Fruit fly (Drosophila melanogaster) whole organism, prepupa: ENCODE measurements around the gene CG9676.

Experiments used
- Blimp-1 ChIP-seq: fragments of 200-800 bp; sonication (Bioruptor generic); optimal IDR thresholded peaks from 3 replicates; lab custom pipeline; 2017; ENCODE audit warnings: missing biosample characterization, missing genetic modification characterization, mild to moderate bottlenecking, moderate library complexity, missing genetic modification reagents
- CG10669 ChIP-seq: fragments of 200-800 bp; sonication (Bioruptor generic); optimal IDR thresholded peaks from 3 replicates; lab custom pipeline; 2018; ENCODE audit warnings: missing biosample characterization, mild to moderate bottlenecking, missing genetic modification characterization, moderate library complexity
- CG11294 ChIP-seq: fragments of 200-800 bp; sonication (Bioruptor generic); IDR thresholded peaks from 2 replicates; pipeline ENCODE4 v1.3.6; 2022; ENCODE audit warnings: missing biosample characterization, missing genetic modification characterization
- CG11902 ChIP-seq: fragments of 200-800 bp; sonication (Bioruptor generic); optimal IDR thresholded peaks from 3 replicates; lab custom pipeline; 2016; ENCODE audit warnings: missing biosample characterization, missing genetic modification characterization
- CG15336 ChIP-seq: fragments of 200-800 bp; sonication (Bioruptor generic); IDR thresholded peaks from 2 replicates; pipeline ENCODE4 v1.3.6; 2022; ENCODE audit warnings: missing biosample characterization, missing genetic modification characterization
- CG1621 ChIP-seq: fragments of 200-800 bp; sonication (Bioruptor generic); optimal IDR thresholded peaks from 3 replicates; lab custom pipeline; 2018; ENCODE audit warnings: missing biosample characterization, mild to moderate bottlenecking, missing genetic modification characterization
- CG3032 ChIP-seq: fragments of 200-800 bp; optimal IDR thresholded peaks from 2 replicates; lab custom pipeline; 2019; ENCODE audit warnings: missing biosample characterization, mild to moderate bottlenecking, missing genetic modification characterization, moderate library complexity
- CG32006 ChIP-seq: fragments of 200-800 bp; sonication (Bioruptor generic); optimal IDR thresholded peaks from 3 replicates; lab custom pipeline; 2017; ENCODE audit warnings: missing biosample characterization, mild to moderate bottlenecking, missing genetic modification characterization
- CG34406 ChIP-seq: fragments of 200-800 bp; sonication (Bioruptor generic); optimal IDR thresholded peaks from 3 replicates; lab custom pipeline; 2016; ENCODE audit warnings: missing biosample characterization, missing genetic modification characterization
- CG3919 ChIP-seq: fragments of 200-800 bp; sonication (Bioruptor generic); optimal IDR thresholded peaks from 3 replicates; lab custom pipeline; 2016; ENCODE audit warnings: missing biosample characterization, missing genetic modification characterization
- CG6163 ChIP-seq: fragments of 200-800 bp; sonication (Bioruptor generic); IDR thresholded peaks from 3 replicates; pipeline ENCODE4 v1.3.6; 2022; ENCODE audit warnings: missing biosample characterization, missing genetic modification characterization
- CG6854 ChIP-seq: fragments of 200-800 bp; sonication (Bioruptor generic); optimal IDR thresholded peaks from 2 replicates; lab custom pipeline; 2017; ENCODE audit warnings: missing biosample characterization, mild to moderate bottlenecking, missing genetic modification characterization
- CG8119 ChIP-seq: fragments of 200-800 bp; sonication (Bioruptor generic); IDR thresholded peaks from 3 replicates; pipeline ENCODE4 v1.3.6; 2022; ENCODE audit warnings: missing biosample characterization, missing genetic modification characterization
- CG8319 ChIP-seq: fragments of 200-800 bp; sonication (Bioruptor generic); optimal IDR thresholded peaks from 3 replicates; lab custom pipeline; 2016; ENCODE audit warnings: missing biosample characterization, missing genetic modification characterization
- CG8632 ChIP-seq: fragments of 200-800 bp; sonication (Bioruptor generic); optimal IDR thresholded peaks from 3 replicates; lab custom pipeline; 2016; ENCODE audit warnings: missing biosample characterization, missing genetic modification characterization
- CG9139 ChIP-seq: fragments of 200-800 bp; sonication (Bioruptor generic); optimal IDR thresholded peaks from 3 replicates; lab custom pipeline; 2017; ENCODE audit warnings: missing biosample characterization, mild to moderate bottlenecking, missing genetic modification characterization
- Eip75B ChIP-seq: fragments of 200-800 bp; sonication (Bioruptor generic); optimal IDR thresholded peaks from 3 replicates; lab custom pipeline; 2016; ENCODE audit warnings: missing biosample characterization, missing genetic modification characterization
- Eip78C ChIP-seq: fragments of 200-800 bp; sonication (Bioruptor generic); peaks from one replicate; lab custom pipeline; 2016; ENCODE audit warnings: missing biosample characterization, missing genetic modification characterization
- Eip93F ChIP-seq: fragments of 200-800 bp; sonication (Bioruptor generic); optimal IDR thresholded peaks from 2 replicates; lab custom pipeline; 2016; ENCODE audit warnings: missing biosample characterization, mild to moderate bottlenecking, missing genetic modification characterization
- Ets21C ChIP-seq: fragments of 200-800 bp; sonication (Bioruptor generic); optimal IDR thresholded peaks from 3 replicates; lab custom pipeline; 2016; ENCODE audit warnings: missing biosample characterization, missing genetic modification characterization
- Ets96B ChIP-seq: fragments of 200-800 bp; optimal IDR thresholded peaks from 2 replicates; lab custom pipeline; 2019; ENCODE audit warnings: missing biosample characterization, mild to moderate bottlenecking, missing genetic modification characterization, moderate library complexity
- Hr39 ChIP-seq: fragments of 200-800 bp; sonication (Bioruptor generic); optimal IDR thresholded peaks from 2 replicates; lab custom pipeline; 2016; ENCODE audit warnings: missing biosample characterization, missing genetic modification characterization
- Hr4 ChIP-seq: fragments of 200-800 bp; sonication (Bioruptor generic); optimal IDR thresholded peaks from 3 replicates; lab custom pipeline; 2016; ENCODE audit warnings: missing biosample characterization, missing genetic modification characterization
- Lpt ChIP-seq: fragments of 200-800 bp; sonication (Bioruptor generic); optimal IDR thresholded peaks from 3 replicates; lab custom pipeline; 2016; ENCODE audit warnings: missing biosample characterization, missing genetic modification characterization
- Met ChIP-seq: fragments of 200-800 bp; sonication (Bioruptor generic); optimal IDR thresholded peaks from 3 replicates; lab custom pipeline; 2016; ENCODE audit warnings: missing biosample characterization, missing genetic modification characterization
- OdsH ChIP-seq: fragments of 200-800 bp; sonication (Bioruptor generic); optimal IDR thresholded peaks from 3 replicates; lab custom pipeline; 2016; ENCODE audit warnings: missing biosample characterization, missing genetic modification characterization
- Smox ChIP-seq: fragments of 200-800 bp; sonication (Bioruptor generic); optimal IDR thresholded peaks from 3 replicates; lab custom pipeline; 2016; ENCODE audit warnings: missing biosample characterization, missing genetic modification characterization
- Sox14 ChIP-seq: fragments of 200-800 bp; sonication (Bioruptor generic); optimal IDR thresholded peaks from 3 replicates; lab custom pipeline; 2016; ENCODE audit warnings: missing biosample characterization, missing genetic modification characterization
- Sox15 ChIP-seq: fragments of 200-800 bp; sonication (Bioruptor generic); optimal IDR thresholded peaks from 3 replicates; lab custom pipeline; 2016; ENCODE audit warnings: missing biosample characterization, missing genetic modification characterization
- cyc ChIP-seq: fragments of 200-800 bp; sonication (Bioruptor generic); optimal IDR thresholded peaks from 3 replicates; lab custom pipeline; 2016; ENCODE audit warnings: missing biosample characterization, missing genetic modification characterization
- dac ChIP-seq: fragments of 200-800 bp; sonication (Bioruptor generic); optimal IDR thresholded peaks from 2 replicates; lab custom pipeline; 2017; ENCODE audit warnings: missing biosample characterization, mild to moderate bottlenecking, missing genetic modification characterization
- dsx ChIP-seq: fragments of 200-800 bp; optimal IDR thresholded peaks from 3 replicates; lab custom pipeline; 2019; ENCODE audit warnings: missing biosample characterization, mild to moderate bottlenecking, missing genetic modification characterization, moderate library complexity; ENCODE audit not compliant: poor library complexity, severe bottlenecking
- eg ChIP-seq: fragments of 200-800 bp; sonication (Bioruptor generic); IDR thresholded peaks from 3 replicates; pipeline ENCODE4 v1.3.6; 2022; ENCODE audit warnings: missing biosample characterization, missing genetic modification characterization
- esn ChIP-seq: fragments of 200-800 bp; sonication (Bioruptor generic); optimal IDR thresholded peaks from 2 replicates; lab custom pipeline; 2016; ENCODE audit warnings: missing biosample characterization, mild to moderate bottlenecking, missing genetic modification characterization, moderate library complexity
- fd59A ChIP-seq: fragments of 200-800 bp; sonication (Bioruptor generic); optimal IDR thresholded peaks from 2 replicates; lab custom pipeline; 2017; ENCODE audit warnings: missing biosample characterization, mild to moderate bottlenecking, missing genetic modification characterization, missing genetic modification reagents
- fkh ChIP-seq: fragments of 200-800 bp; sonication (Bioruptor generic); optimal IDR thresholded peaks from 3 replicates; lab custom pipeline; 2017; ENCODE audit warnings: missing biosample characterization, mild to moderate bottlenecking, missing genetic modification characterization, moderate library complexity
- lz ChIP-seq: fragments of 200-800 bp; sonication (Bioruptor generic); optimal IDR thresholded peaks from 3 replicates; lab custom pipeline; 2016; ENCODE audit warnings: missing biosample characterization, missing genetic modification characterization
- pdm3 ChIP-seq: fragments of 200-800 bp; sonication (Bioruptor generic); optimal IDR thresholded peaks from 3 replicates; lab custom pipeline; 2016; ENCODE audit warnings: missing biosample characterization, missing genetic modification characterization
- salr ChIP-seq, 2 experiments: fragments of 200-800 bp; sonication (Bioruptor generic); optimal IDR thresholded peaks; 3 replicates each; lab custom pipeline; 2016 to 2018; ENCODE audit warnings: missing biosample characterization in 2 of 2, missing genetic modification characterization in 2 of 2, mild to moderate bottlenecking in 1 of 2
- spab ChIP-seq: fragments of 200-800 bp; sonication (Bioruptor generic); optimal IDR thresholded peaks from 2 replicates; lab custom pipeline; 2017; ENCODE audit warnings: missing biosample characterization, mild to moderate bottlenecking, missing genetic modification characterization, missing genetic modification reagents
- ss ChIP-seq, 2 experiments: fragments of 200-800 bp; sonication (Bioruptor generic); optimal IDR thresholded peaks; 2 replicates in 1 of 2; 3 replicates in 1 of 2; lab custom pipeline; 2017 to 2018; ENCODE audit warnings: mild to moderate bottlenecking in 2 of 2, missing biosample characterization in 2 of 2, missing genetic modification characterization in 2 of 2, moderate library complexity in 1 of 2
- svp ChIP-seq: fragments of 200-800 bp; sonication (Bioruptor generic); peaks from one replicate; lab custom pipeline; 2016; ENCODE audit warnings: missing biosample characterization, missing genetic modification characterization
- topi ChIP-seq: fragments of 200-800 bp; sonication (Bioruptor generic); optimal IDR thresholded peaks from 3 replicates; lab custom pipeline; 2016; ENCODE audit warnings: missing biosample characterization, missing genetic modification characterization

Gene CG9676

DNA sequence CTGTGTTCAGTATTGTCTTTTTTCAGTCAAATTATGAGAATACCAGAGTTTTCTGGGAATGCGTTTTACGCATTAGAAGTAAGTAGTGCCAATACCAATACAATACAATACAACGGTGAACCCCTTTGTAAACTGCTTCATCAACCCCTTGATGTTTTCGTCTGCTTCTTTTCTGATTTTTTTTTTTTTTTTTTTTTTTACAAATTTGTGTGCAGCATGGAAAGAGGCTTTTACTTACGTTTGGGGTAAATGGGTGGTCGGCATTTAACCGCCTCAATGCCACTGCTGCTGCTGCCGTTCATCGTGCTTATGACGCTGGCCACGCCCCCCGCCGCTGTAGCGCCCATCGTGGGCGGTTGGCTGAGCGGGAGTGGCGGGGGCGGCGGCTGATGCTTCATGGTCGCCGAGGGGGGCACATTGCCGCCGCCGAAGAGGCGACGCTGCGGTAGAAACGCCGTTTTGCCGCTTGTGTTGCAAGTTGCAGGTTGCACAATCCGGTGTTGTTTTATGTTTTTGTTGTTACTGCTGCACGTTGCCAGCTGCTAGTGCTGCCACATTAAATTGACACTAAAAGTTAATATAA, 6.1 kb downstream of the CG9676 start:
- TF ChIP-seq Blimp-1 (no peak), ss (GFP tag; optimal IDR thresholded peaks at IDR 0.05; lab: Kevin White, UChicago) (no peak), CG15336 (no peak), topi (GFP tag; lab: Kevin White, UChicago) (no peak), lz (GFP tag; lab: Kevin White, UChicago) (no peak), spab (no peak), CG10669 (GFP tag; lab: Kevin White, UChicago) (no peak), Ets96B (tag; lab: Kevin White, UChicago) (no peak), CG6854 (GFP tag; lab: Kevin White, UChicago) (no peak), CG8632 (GFP tag; lab: Kevin White, UChicago) (no peak), Met (no peak), CG3919 (GFP tag; lab: Kevin White, UChicago) (no peak), Eip75B (no peak), CG11294 (no peak), CG3032 (tag; lab: Kevin White, UChicago) (no peak), CG1621 (tag; lab: Kevin White, UChicago) (no peak), CG8119 (GFP tag; lab: Robert Waterston, UW) (no peak)
- TF ChIP-seq, all 60 proteins: peak for 0

DNA sequence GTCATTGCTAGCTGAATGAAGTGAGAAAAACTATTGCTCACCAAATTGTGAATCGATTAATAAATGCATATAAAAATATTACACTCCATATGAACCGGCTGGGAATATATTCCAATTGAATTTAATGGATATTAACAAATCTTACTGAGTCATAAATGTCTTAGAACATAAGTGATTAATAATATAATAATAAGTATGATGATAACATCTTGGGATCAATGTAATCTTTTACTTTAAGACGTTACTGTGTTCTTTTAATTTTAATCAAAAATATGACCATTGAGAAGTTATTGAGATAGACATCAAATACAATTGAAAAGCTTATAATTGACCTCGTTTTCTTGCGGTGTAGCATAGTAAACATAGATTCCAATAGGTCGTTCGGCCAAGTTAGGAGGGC, 7.6 kb downstream of the CG9676 start:
- TF ChIP-seq esn (GFP tag; lab: Kevin White, UChicago) (no peak), dac (no peak), CG6854 (GFP tag; lab: Kevin White, UChicago) (no peak), Eip78C (GFP tag; lab: Kevin White, UChicago) (peak; percentile 9), salr (GFP tag; optimal IDR thresholded peaks at IDR 0.05; lab: Kevin White, UChicago) (no peak), dsx (GFP tag; lab: Kevin White, UChicago) (no peak), cyc (GFP tag; lab: Kevin White, UChicago) (no peak), fd59A (GFP tag; lab: Kevin White, UChicago) (no peak), Sox15 (GFP tag; lab: Kevin White, UChicago) (no peak), Eip93F (no peak), CG8319 (GFP tag; lab: Kevin White, UChicago) (no peak), OdsH (GFP tag; lab: Kevin White, UChicago) (no peak), Eip75B (no peak), CG3032 (tag; lab: Kevin White, UChicago) (no peak), svp (no peak), Lpt (GFP tag; lab: Kevin White, UChicago) (peak; percentile 7), CG34406 (GFP tag; lab: Kevin White, UChicago) (no peak), CG6163 (no peak), Ets21C (GFP tag; lab: Kevin White, UChicago) (no peak), pdm3 (GFP tag; lab: Kevin White, UChicago) (no peak), Hr39 (GFP tag; lab: Kevin White, UChicago) (no peak), fkh (peak; percentile 42), Hr4 (GFP tag; lab: Kevin White, UChicago) (no peak), Smox (no peak), lz (GFP tag; lab: Kevin White, UChicago) (no peak), CG32006 (GFP tag; lab: Kevin White, UChicago) (peak; percentile 43), CG8632 (GFP tag; lab: Kevin White, UChicago) (no peak), Met (no peak), CG9139 (no peak), eg (GFP tag; lab: Robert Waterston, UW) (no peak), CG11902 (GFP tag; lab: Kevin White, UChicago) (no peak), Sox14 (GFP tag; lab: Kevin White, UChicago) (no peak), CG11294 (no peak)
